Fruit fly (Drosophila melanogaster) whole organism, prepupa: Measurements from ENCODE around the gene CG9135.

Experiments
- CG10631 ChIP-seq: fragments of 200-800 bp; sonication (Bioruptor generic); optimal IDR thresholded peaks from 2 replicates; lab custom pipeline; 2016; ENCODE audit warnings: missing biosample characterization, missing genetic modification characterization
- CG10669 ChIP-seq: fragments of 200-800 bp; sonication (Bioruptor generic); optimal IDR thresholded peaks from 3 replicates; lab custom pipeline; 2018; ENCODE audit warnings: missing biosample characterization, mild to moderate bottlenecking, missing genetic modification characterization, moderate library complexity
- CG11294 ChIP-seq: fragments of 200-800 bp; sonication (Bioruptor generic); IDR thresholded peaks from 2 replicates; pipeline ENCODE4 v1.3.6; 2022; ENCODE audit warnings: missing biosample characterization, missing genetic modification characterization
- CG11762 ChIP-seq: fragments of 200-800 bp; sonication (Bioruptor generic); optimal IDR thresholded peaks from 3 replicates; lab custom pipeline; 2016; ENCODE audit warnings: missing biosample characterization, missing genetic modification characterization; ENCODE audit not compliant: insufficient read depth
- CG11902 ChIP-seq: fragments of 200-800 bp; sonication (Bioruptor generic); optimal IDR thresholded peaks from 3 replicates; lab custom pipeline; 2016; ENCODE audit warnings: missing biosample characterization, missing genetic modification characterization
- CG1621 ChIP-seq: fragments of 200-800 bp; sonication (Bioruptor generic); optimal IDR thresholded peaks from 3 replicates; lab custom pipeline; 2018; ENCODE audit warnings: missing biosample characterization, mild to moderate bottlenecking, missing genetic modification characterization
- CG16779 ChIP-seq: fragments of 200-800 bp; sonication (Bioruptor generic); optimal IDR thresholded peaks from 3 replicates; lab custom pipeline; 2017; ENCODE audit warnings: missing biosample characterization, mild to moderate bottlenecking, missing genetic modification characterization
- CG31627 ChIP-seq: fragments of 200-800 bp; sonication (Bioruptor generic); optimal IDR thresholded peaks from 3 replicates; lab custom pipeline; 2016; ENCODE audit warnings: missing biosample characterization, missing genetic modification characterization
- CG32006 ChIP-seq: fragments of 200-800 bp; sonication (Bioruptor generic); optimal IDR thresholded peaks from 3 replicates; lab custom pipeline; 2017; ENCODE audit warnings: missing biosample characterization, mild to moderate bottlenecking, missing genetic modification characterization
- CG34406 ChIP-seq: fragments of 200-800 bp; sonication (Bioruptor generic); optimal IDR thresholded peaks from 3 replicates; lab custom pipeline; 2016; ENCODE audit warnings: missing biosample characterization, missing genetic modification characterization
- CG3919 ChIP-seq: fragments of 200-800 bp; sonication (Bioruptor generic); optimal IDR thresholded peaks from 3 replicates; lab custom pipeline; 2016; ENCODE audit warnings: missing biosample characterization, missing genetic modification characterization
- CG6163 ChIP-seq: fragments of 200-800 bp; sonication (Bioruptor generic); IDR thresholded peaks from 3 replicates; pipeline ENCODE4 v1.3.6; 2022; ENCODE audit warnings: missing biosample characterization, missing genetic modification characterization
- CG6276 ChIP-seq: fragments of 200-800 bp; sonication (Bioruptor generic); optimal IDR thresholded peaks from 2 replicates; lab custom pipeline; 2017; ENCODE audit warnings: missing biosample characterization, mild to moderate bottlenecking, missing genetic modification characterization
- CG6792 ChIP-seq: fragments of 200-800 bp; sonication (Bioruptor generic); optimal IDR thresholded peaks from 3 replicates; lab custom pipeline; 2016; ENCODE audit warnings: missing biosample characterization, missing genetic modification characterization
- CG7368 ChIP-seq: fragments of 200-800 bp; sonication (Bioruptor generic); optimal IDR thresholded peaks from 3 replicates; lab custom pipeline; 2016; ENCODE audit warnings: missing biosample characterization, missing genetic modification characterization
- CG8119 ChIP-seq: fragments of 200-800 bp; sonication (Bioruptor generic); IDR thresholded peaks from 3 replicates; pipeline ENCODE4 v1.3.6; 2022; ENCODE audit warnings: missing biosample characterization, missing genetic modification characterization
- CG8319 ChIP-seq: fragments of 200-800 bp; sonication (Bioruptor generic); optimal IDR thresholded peaks from 3 replicates; lab custom pipeline; 2016; ENCODE audit warnings: missing biosample characterization, missing genetic modification characterization
- CG8632 ChIP-seq: fragments of 200-800 bp; sonication (Bioruptor generic); optimal IDR thresholded peaks from 3 replicates; lab custom pipeline; 2016; ENCODE audit warnings: missing biosample characterization, missing genetic modification characterization
- CG9139 ChIP-seq: fragments of 200-800 bp; sonication (Bioruptor generic); optimal IDR thresholded peaks from 3 replicates; lab custom pipeline; 2017; ENCODE audit warnings: missing biosample characterization, mild to moderate bottlenecking, missing genetic modification characterization
- Eip75B ChIP-seq: fragments of 200-800 bp; sonication (Bioruptor generic); optimal IDR thresholded peaks from 3 replicates; lab custom pipeline; 2016; ENCODE audit warnings: missing biosample characterization, missing genetic modification characterization
- Eip78C ChIP-seq: fragments of 200-800 bp; sonication (Bioruptor generic); peaks from one replicate; lab custom pipeline; 2016; ENCODE audit warnings: missing biosample characterization, missing genetic modification characterization
- Ets96B ChIP-seq: fragments of 200-800 bp; optimal IDR thresholded peaks from 2 replicates; lab custom pipeline; 2019; ENCODE audit warnings: missing biosample characterization, mild to moderate bottlenecking, missing genetic modification characterization, moderate library complexity
- Hr39 ChIP-seq: fragments of 200-800 bp; sonication (Bioruptor generic); optimal IDR thresholded peaks from 2 replicates; lab custom pipeline; 2016; ENCODE audit warnings: missing biosample characterization, missing genetic modification characterization
- Hr4 ChIP-seq: fragments of 200-800 bp; sonication (Bioruptor generic); optimal IDR thresholded peaks from 3 replicates; lab custom pipeline; 2016; ENCODE audit warnings: missing biosample characterization, missing genetic modification characterization
- Lpt ChIP-seq: fragments of 200-800 bp; sonication (Bioruptor generic); optimal IDR thresholded peaks from 3 replicates; lab custom pipeline; 2016; ENCODE audit warnings: missing biosample characterization, missing genetic modification characterization
- Met ChIP-seq: fragments of 200-800 bp; sonication (Bioruptor generic); optimal IDR thresholded peaks from 3 replicates; lab custom pipeline; 2016; ENCODE audit warnings: missing biosample characterization, missing genetic modification characterization
- OdsH ChIP-seq: fragments of 200-800 bp; sonication (Bioruptor generic); optimal IDR thresholded peaks from 3 replicates; lab custom pipeline; 2016; ENCODE audit warnings: missing biosample characterization, missing genetic modification characterization
- Smox ChIP-seq: fragments of 200-800 bp; sonication (Bioruptor generic); optimal IDR thresholded peaks from 3 replicates; lab custom pipeline; 2016; ENCODE audit warnings: missing biosample characterization, missing genetic modification characterization
- Sox102F ChIP-seq: fragments of 200-800 bp; sonication (Bioruptor generic); optimal IDR thresholded peaks from 2 replicates; lab custom pipeline; 2016; ENCODE audit warnings: missing biosample characterization, mild to moderate bottlenecking, missing genetic modification characterization
- Sox14 ChIP-seq: fragments of 200-800 bp; sonication (Bioruptor generic); optimal IDR thresholded peaks from 3 replicates; lab custom pipeline; 2016; ENCODE audit warnings: missing biosample characterization, missing genetic modification characterization
- Sox15 ChIP-seq: fragments of 200-800 bp; sonication (Bioruptor generic); optimal IDR thresholded peaks from 3 replicates; lab custom pipeline; 2016; ENCODE audit warnings: missing biosample characterization, missing genetic modification characterization
- achi ChIP-seq: fragments of 200-800 bp; sonication (Bioruptor generic); optimal IDR thresholded peaks from 3 replicates; lab custom pipeline; 2016; ENCODE audit warnings: missing biosample characterization, missing genetic modification characterization
- cyc ChIP-seq: fragments of 200-800 bp; sonication (Bioruptor generic); optimal IDR thresholded peaks from 3 replicates; lab custom pipeline; 2016; ENCODE audit warnings: missing biosample characterization, missing genetic modification characterization
- dac ChIP-seq: fragments of 200-800 bp; sonication (Bioruptor generic); optimal IDR thresholded peaks from 2 replicates; lab custom pipeline; 2017; ENCODE audit warnings: missing biosample characterization, mild to moderate bottlenecking, missing genetic modification characterization
- dsx ChIP-seq: fragments of 200-800 bp; optimal IDR thresholded peaks from 3 replicates; lab custom pipeline; 2019; ENCODE audit warnings: missing biosample characterization, mild to moderate bottlenecking, missing genetic modification characterization, moderate library complexity; ENCODE audit not compliant: poor library complexity, severe bottlenecking
- eg ChIP-seq: fragments of 200-800 bp; sonication (Bioruptor generic); IDR thresholded peaks from 3 replicates; pipeline ENCODE4 v1.3.6; 2022; ENCODE audit warnings: missing biosample characterization, missing genetic modification characterization
- esn ChIP-seq: fragments of 200-800 bp; sonication (Bioruptor generic); optimal IDR thresholded peaks from 2 replicates; lab custom pipeline; 2016; ENCODE audit warnings: missing biosample characterization, mild to moderate bottlenecking, missing genetic modification characterization, moderate library complexity
- fd59A ChIP-seq: fragments of 200-800 bp; sonication (Bioruptor generic); optimal IDR thresholded peaks from 2 replicates; lab custom pipeline; 2017; ENCODE audit warnings: missing biosample characterization, mild to moderate bottlenecking, missing genetic modification characterization, missing genetic modification reagents
- fd85E ChIP-seq: fragments of 200-800 bp; sonication (Bioruptor generic); optimal IDR thresholded peaks from 3 replicates; lab custom pipeline; 2016; ENCODE audit warnings: missing biosample characterization, missing genetic modification characterization
- fkh ChIP-seq: fragments of 200-800 bp; sonication (Bioruptor generic); optimal IDR thresholded peaks from 3 replicates; lab custom pipeline; 2017; ENCODE audit warnings: missing biosample characterization, mild to moderate bottlenecking, missing genetic modification characterization, moderate library complexity
- lz ChIP-seq: fragments of 200-800 bp; sonication (Bioruptor generic); optimal IDR thresholded peaks from 3 replicates; lab custom pipeline; 2016; ENCODE audit warnings: missing biosample characterization, missing genetic modification characterization
- pdm3 ChIP-seq: fragments of 200-800 bp; sonication (Bioruptor generic); optimal IDR thresholded peaks from 3 replicates; lab custom pipeline; 2016; ENCODE audit warnings: missing biosample characterization, missing genetic modification characterization
- salr ChIP-seq, 2 experiments: fragments of 200-800 bp; sonication (Bioruptor generic); optimal IDR thresholded peaks; 3 replicates each; lab custom pipeline; 2016 to 2018; ENCODE audit warnings: missing biosample characterization in 2 of 2, missing genetic modification characterization in 2 of 2, mild to moderate bottlenecking in 1 of 2
- svp ChIP-seq: fragments of 200-800 bp; sonication (Bioruptor generic); peaks from one replicate; lab custom pipeline; 2016; ENCODE audit warnings: missing biosample characterization, missing genetic modification characterization
- topi ChIP-seq: fragments of 200-800 bp; sonication (Bioruptor generic); optimal IDR thresholded peaks from 3 replicates; lab custom pipeline; 2016; ENCODE audit warnings: missing biosample characterization, missing genetic modification characterization
- vri ChIP-seq: fragments of 200-800 bp; sonication (Bioruptor generic); optimal IDR thresholded peaks from 3 replicates; lab custom pipeline; 2016; ENCODE audit warnings: missing biosample characterization, mild to moderate bottlenecking, missing genetic modification characterization

CG9135 gene

DNA sequence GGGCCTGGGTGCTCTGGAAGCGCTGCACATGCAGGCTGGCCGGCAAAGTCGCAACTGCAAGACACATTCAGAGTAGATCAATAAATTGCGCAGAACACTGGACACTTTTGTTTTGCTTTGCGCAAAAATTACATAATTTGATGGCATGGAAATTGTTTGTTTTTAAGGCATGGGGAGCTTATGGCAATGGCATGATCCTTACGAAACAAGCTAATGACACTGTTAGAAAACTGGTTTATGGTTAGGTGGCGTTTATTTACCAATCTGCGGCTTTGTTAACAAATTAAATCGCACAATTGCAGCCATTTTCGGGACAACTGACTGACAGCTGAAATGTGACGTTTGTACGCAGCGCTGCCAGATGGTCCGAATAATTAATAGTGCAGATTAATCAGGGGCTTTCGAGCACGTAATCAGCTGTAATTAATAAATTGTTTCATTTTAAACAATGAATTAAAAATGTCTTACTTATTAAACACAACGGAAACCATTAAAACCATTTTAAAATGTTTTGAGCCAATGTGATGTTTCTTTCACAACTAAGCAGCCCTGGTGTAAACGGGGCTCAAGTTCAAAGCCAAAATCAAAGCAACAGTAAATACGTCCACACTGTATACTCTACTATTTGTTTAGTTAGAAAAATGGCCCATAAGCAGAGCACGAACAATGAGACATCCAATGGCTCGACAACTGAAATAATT is 11.9 kb downstream of the CG9135 start, which contains the start of the genes ND-51 and CG13994 (continued):
- peak; percentile 85 for TF ChIP-seq CG31627 (GFP tag; lab: Kevin White, UChicago)
- peak; percentile 67 for TF ChIP-seq CG10631 (GFP tag; lab: Kevin White, UChicago)
- peak; percentile 69 for TF ChIP-seq CG34406 (GFP tag; lab: Kevin White, UChicago)
- no peak for TF ChIP-seq CG9139 (GFP tag; lab: Kevin White, UChicago)
- TF ChIP-seq Eip78C (GFP tag; lab: Kevin White, UChicago): peak; percentile 91
- peak; percentile 73 for TF ChIP-seq topi
- peak; percentile 59 for TF ChIP-seq CG6792 (GFP tag; lab: Kevin White, UChicago)
- peak; percentile 62 for TF ChIP-seq CG1621 (tag; lab: Kevin White, UChicago)
- peak; percentile 45 for TF ChIP-seq CG8632 (GFP tag; lab: Kevin White, UChicago)
- TF ChIP-seq Met (GFP tag; lab: Kevin White, UChicago): no peak
- TF ChIP-seq CG8319 (GFP tag; lab: Kevin White, UChicago): peak; percentile 43
- TF ChIP-seq CG3919 (GFP tag; lab: Kevin White, UChicago): peak; percentile 79
- peak; percentile 61 for TF ChIP-seq CG11902 (GFP tag; lab: Kevin White, UChicago)
- peak; percentile 74 for TF ChIP-seq CG32006
- TF ChIP-seq Hr4 (GFP tag; lab: Kevin White, UChicago): peak; percentile 86
- peak; percentile 65 for TF ChIP-seq Ets96B (tag; lab: Kevin White, UChicago)
- TF ChIP-seq CG8119 (GFP tag; lab: Robert Waterston, UW): peak; percentile 49; the same call in 2 of the 3 replicates
- peak; percentile 81 for TF ChIP-seq cyc
- TF ChIP-seq fkh (GFP tag; lab: Kevin White, UChicago): peak; percentile 98
- no peak for TF ChIP-seq fd85E
- TF ChIP-seq dsx (GFP tag; lab: Kevin White, UChicago): no peak
- peak; percentile 70 for TF ChIP-seq Smox
- TF ChIP-seq esn: peak; percentile 73
- TF ChIP-seq Sox14 (GFP tag; lab: Kevin White, UChicago): peak; percentile 88
- peak; percentile 35 for TF ChIP-seq CG11762 (GFP tag; lab: Kevin White, UChicago)
- no peak for TF ChIP-seq CG6276 (GFP tag; lab: Kevin White, UChicago)
- peak; percentile 75 for TF ChIP-seq Eip75B
- TF ChIP-seq Hr39 (GFP tag; lab: Kevin White, UChicago): peak; percentile 85
- peak in 1 of 2 experiments; percentile 53 for TF ChIP-seq salr (GFP tag; optimal IDR thresholded peaks at IDR 0.05; lab: Kevin White, UChicago)
- TF ChIP-seq lz (GFP tag; lab: Kevin White, UChicago): peak; percentile 83
- no peak for TF ChIP-seq OdsH (GFP tag; lab: Kevin White, UChicago)
- TF ChIP-seq CG16779 (tag; lab: Kevin White, UChicago): no peak
- peak; percentile 100 for TF ChIP-seq achi

- TF ChIP-seq esn: peak; percentile 100
- TF ChIP-seq CG1621 (tag; lab: Kevin White, UChicago): peak; percentile 99
- TF ChIP-seq fd59A (GFP tag; lab: Kevin White, UChicago): peak; percentile 99
- peak; percentile 100 for TF ChIP-seq CG10631 (GFP tag; lab: Kevin White, UChicago)
- TF ChIP-seq CG8319 (GFP tag; lab: Kevin White, UChicago): peak; percentile 99
- peak; percentile 100 for TF ChIP-seq CG6163 (GFP tag; lab: Robert Waterston, UW)
- peak; percentile 99 for TF ChIP-seq CG11294 (GFP tag; lab: Robert Waterston, UW)
- peak; percentile 100 for TF ChIP-seq Hr4 (GFP tag; lab: Kevin White, UChicago)
- peak; percentile 97 for TF ChIP-seq fd85E
- TF ChIP-seq Sox102F (GFP tag; lab: Kevin White, UChicago): peak; percentile 100
- peak; percentile 100 for TF ChIP-seq lz (GFP tag; lab: Kevin White, UChicago)
- peak; percentile 100 for TF ChIP-seq Eip75B
- TF ChIP-seq CG34406 (GFP tag; lab: Kevin White, UChicago): peak; percentile 100
- peak; percentile 99 for TF ChIP-seq CG11902 (GFP tag; lab: Kevin White, UChicago)
- TF ChIP-seq pdm3 (GFP tag; lab: Kevin White, UChicago): peak; percentile 100
- TF ChIP-seq CG16779 (tag; lab: Kevin White, UChicago): peak; percentile 99
- TF ChIP-seq Lpt: peak; percentile 99
- TF ChIP-seq CG6276 (GFP tag; lab: Kevin White, UChicago): peak; percentile 99
- peak; percentile 99 for TF ChIP-seq dac
- TF ChIP-seq Eip78C (GFP tag; lab: Kevin White, UChicago): peak; percentile 100
- peak; percentile 99 for TF ChIP-seq Sox15 (GFP tag; lab: Kevin White, UChicago)
- TF ChIP-seq CG8119 (GFP tag; lab: Robert Waterston, UW): peak; percentile 100
- peak; percentile 99 for TF ChIP-seq CG7368 (GFP tag; lab: Kevin White, UChicago)
- TF ChIP-seq OdsH (GFP tag; lab: Kevin White, UChicago): peak; percentile 100
- TF ChIP-seq vri (GFP tag; lab: Kevin White, UChicago): peak; percentile 100
- peak; percentile 100 for TF ChIP-seq eg (GFP tag; lab: Robert Waterston, UW)
- TF ChIP-seq CG10669 (GFP tag; lab: Kevin White, UChicago): peak; percentile 100
- peak; percentile 100 for TF ChIP-seq svp
- peak; percentile 100 for TF ChIP-seq CG32006
- peak; percentile 100 for TF ChIP-seq CG3919 (GFP tag; lab: Kevin White, UChicago)
Measured at dm6 chr2L:6065823-6066222, 15.2 kb downstream of the CG9135 start, which contains the start of the genes Fbw5 and CG9147. TSS of gene Fbw5 (minus strand) at chr2L:6065953. TSS of gene CG9147 (plus strand) at chr2L:6065997.
